Worm (Caenorhabditis elegans) whole organism, L4 larva: ENCODE data around the gene gos-28.

Experiments used
- D1046.2 ChIP-seq: fragments of 200-800 bp; sonication (Bioruptor generic); IDR thresholded peaks from 2 replicates; pipeline ENCODE4 v1.3.6; 2022; ENCODE audit warnings: missing genetic modification characterization, missing compliant biosample characterization
- F10B5.3 ChIP-seq: sonication (generic microtip); optimal IDR thresholded peaks from 2 replicates; lab custom pipeline; 2016; ENCODE audit warnings: mild to moderate bottlenecking, missing genetic modification characterization, missing compliant biosample characterization
- F37D6.2 ChIP-seq: sonication (generic microtip); optimal IDR thresholded peaks from 2 replicates; lab custom pipeline; 2016; ENCODE audit warnings: mild to moderate bottlenecking, missing genetic modification characterization, missing compliant biosample characterization
- R02D3.7 ChIP-seq: fragments of 150-350 bp; sonication (generic microtip); optimal IDR thresholded peaks from 3 replicates; lab custom pipeline; 2014; ENCODE audit warnings: missing biosample characterization, missing genetic modification characterization
- T26A8.4 ChIP-seq: fragments of 200-800 bp; sonication (Bioruptor generic); IDR thresholded peaks from 2 replicates; pipeline ENCODE4 v1.3.6; 2022; ENCODE audit warnings: missing genetic modification characterization, missing compliant biosample characterization
- Y105C5A.15 ChIP-seq: fragments of 200-800 bp; sonication (Bioruptor generic); IDR thresholded peaks from 2 replicates; pipeline ENCODE4 v1.3.6; 2022; ENCODE audit warnings: missing genetic modification characterization, missing compliant biosample characterization
- Y48G9A.11 ChIP-seq: fragments of 200-800 bp; sonication (Bioruptor generic); IDR thresholded peaks from 2 replicates; pipeline ENCODE4 v1.3.6; 2022; ENCODE audit warnings: missing genetic modification reagents, missing genetic modification characterization, missing compliant biosample characterization
- Y5F2A.4 ChIP-seq: fragments of 200-800 bp; sonication (Bioruptor generic); optimal IDR thresholded peaks from 2 replicates; lab custom pipeline; 2018; ENCODE audit warnings: mild to moderate bottlenecking, missing genetic modification characterization, missing compliant biosample characterization
- ZK546.5 ChIP-seq, 2 experiments: sonication (generic microtip); optimal IDR thresholded peaks; 2 replicates each; lab custom pipeline; 2017; ENCODE audit warnings: missing biosample characterization in 2 of 2, missing genetic modification characterization in 2 of 2
- ama-1 ChIP-seq: fragments of 150-350 bp; optimal IDR thresholded peaks from 2 replicates; lab custom pipeline; 2014; ENCODE audit warnings: inconsistent platforms, mixed read lengths
- ceh-20 ChIP-seq: fragments of 200-800 bp; sonication (Bioruptor generic); IDR thresholded peaks from 2 replicates; pipeline ENCODE4 v1.3.6; 2022; ENCODE audit warnings: missing genetic modification reagents, missing genetic modification characterization, missing compliant biosample characterization
- ceh-44 ChIP-seq: fragments of 200-800 bp; sonication (Bioruptor generic); IDR thresholded peaks from 2 replicates; pipeline ENCODE4 v1.3.6; 2022; ENCODE audit warnings: missing genetic modification reagents, missing genetic modification characterization, missing compliant biosample characterization
- ceh-62 ChIP-seq: sonication (generic microtip); optimal IDR thresholded peaks from 2 replicates; lab custom pipeline; 2017; ENCODE audit warnings: missing biosample characterization, missing genetic modification characterization
- ceh-82 ChIP-seq: sonication (generic microtip); optimal IDR thresholded peaks from 2 replicates; lab custom pipeline; 2017; ENCODE audit warnings: missing biosample characterization, missing genetic modification characterization
- cey-2 ChIP-seq: sonication (generic microtip); optimal IDR thresholded peaks from 3 replicates; lab custom pipeline; 2017; ENCODE audit warnings: missing genetic modification characterization, mild to moderate bottlenecking, missing compliant biosample characterization, antibody characterized with exemption, borderline replicate concordance; ENCODE audit not compliant: insufficient read depth
- ctbp-1 ChIP-seq: fragments of 200-800 bp; sonication (Bioruptor generic); IDR thresholded peaks from 2 replicates; pipeline ENCODE4 v1.3.6; 2022; ENCODE audit warnings: missing genetic modification reagents, missing genetic modification characterization, missing compliant biosample characterization
- daf-19 ChIP-seq: fragments of 200-800 bp; sonication (Bioruptor generic); conservative IDR thresholded peaks from 2 replicates; pipeline ENCODE4 v1.3.6; 2022; ENCODE audit warnings: missing genetic modification characterization, missing compliant biosample characterization
- daf-8 ChIP-seq: fragments of 200-800 bp; sonication (Bioruptor generic); IDR thresholded peaks from 2 replicates; pipeline ENCODE4 v1.3.6; 2022; ENCODE audit warnings: missing genetic modification characterization, missing compliant biosample characterization
- dmd-8 ChIP-seq: fragments of 200-800 bp; sonication (Bioruptor generic); IDR thresholded peaks from 2 replicates; pipeline ENCODE4 v1.3.6; 2022; ENCODE audit warnings: missing genetic modification characterization, missing compliant biosample characterization
- duxl-1 ChIP-seq: sonication (generic microtip); optimal IDR thresholded peaks from 2 replicates; lab custom pipeline; 2016; ENCODE audit warnings: mild to moderate bottlenecking, missing genetic modification characterization, moderate library complexity, missing compliant biosample characterization; ENCODE audit not compliant: poor library complexity
- egl-43 ChIP-seq: fragments of 200-800 bp; sonication (Bioruptor generic); IDR thresholded peaks from 2 replicates; pipeline ENCODE4 v1.3.6; 2022; ENCODE audit warnings: missing genetic modification reagents, missing genetic modification characterization, missing compliant biosample characterization
- fkh-10 ChIP-seq: fragments of 150-350 bp; optimal IDR thresholded peaks from 2 replicates; lab custom pipeline; 2014; ENCODE audit warnings: missing biosample characterization, missing genetic modification reagents, missing genetic modification characterization
- gei-8 ChIP-seq: fragments of 200-800 bp; sonication (Bioruptor generic); optimal IDR thresholded peaks from 2 replicates; lab custom pipeline; 2018; ENCODE audit warnings: mild to moderate bottlenecking, missing genetic modification characterization, missing compliant biosample characterization
- lin-13 ChIP-seq: fragments of 150-350 bp; optimal IDR thresholded peaks from 2 replicates; lab custom pipeline; 2014; ENCODE audit warnings: missing biosample characterization, missing genetic modification reagents, missing genetic modification characterization
- lin-15B ChIP-seq: fragments of 150-350 bp; sonication (generic microtip); optimal IDR thresholded peaks from 3 replicates; lab custom pipeline; 2014; ENCODE audit warnings: missing biosample characterization, missing genetic modification characterization
- lin-29 ChIP-seq: fragments of 200-800 bp; sonication (Bioruptor generic); IDR thresholded peaks from 2 replicates; pipeline ENCODE4 v1.3.6; 2022; ENCODE audit warnings: missing genetic modification reagents, missing genetic modification characterization, missing compliant biosample characterization
- lin-38 ChIP-seq: fragments of 200-800 bp; sonication (Bioruptor generic); IDR thresholded peaks from 2 replicates; pipeline ENCODE4 v1.3.6; 2022; ENCODE audit warnings: missing genetic modification reagents, missing genetic modification characterization, missing compliant biosample characterization
- lin-39 ChIP-seq: fragments of 150-350 bp; optimal IDR thresholded peaks from 2 replicates; lab custom pipeline; 2014; ENCODE audit warnings: missing biosample characterization, missing genetic modification reagents, missing genetic modification characterization
- madf-5 ChIP-seq, 2 experiments: fragments of 200-800 bp; sonication (Bioruptor generic); IDR thresholded peaks; 2 replicates each; pipeline ENCODE4 v1.3.6; 2022; ENCODE audit warnings: missing compliant biosample characterization in 2 of 2, missing genetic modification characterization in 2 of 2
- mdt-29 ChIP-seq: fragments of 200-800 bp; sonication (Bioruptor generic); IDR thresholded peaks from 2 replicates; pipeline ENCODE4 v1.3.6; 2022; ENCODE audit warnings: missing genetic modification reagents, missing genetic modification characterization, missing compliant biosample characterization
- mes-2 ChIP-seq: sonication (generic microtip); optimal IDR thresholded peaks from 2 replicates; lab custom pipeline; 2016; ENCODE audit warnings: missing genotype, mild to moderate bottlenecking, missing genetic modification characterization, missing compliant biosample characterization; ENCODE audit not compliant: poor library complexity, severe bottlenecking
- mxl-2 ChIP-seq: fragments of 200-800 bp; sonication (Bioruptor generic); conservative IDR thresholded peaks from 2 replicates; pipeline ENCODE4 v1.3.6; 2022; ENCODE audit warnings: missing genetic modification reagents, missing genetic modification characterization, missing compliant biosample characterization
- mxl-3 ChIP-seq: fragments of 200-800 bp; sonication (Bioruptor generic); optimal IDR thresholded peaks from 2 replicates; lab custom pipeline; 2018; ENCODE audit warnings: mild to moderate bottlenecking, missing genetic modification characterization, missing compliant biosample characterization
- nhr-11 ChIP-seq: fragments of 150-350 bp; optimal IDR thresholded peaks from 2 replicates; lab custom pipeline; 2014; ENCODE audit warnings: missing biosample characterization, missing genetic modification characterization
- nhr-111 ChIP-seq: fragments of 200-800 bp; sonication (Bioruptor generic); optimal IDR thresholded peaks from 2 replicates; lab custom pipeline; 2018; ENCODE audit warnings: mild to moderate bottlenecking, missing genetic modification characterization, missing compliant biosample characterization
- nhr-28 ChIP-seq: fragments of 150-350 bp; optimal IDR thresholded peaks from 2 replicates; lab custom pipeline; 2014; ENCODE audit warnings: missing biosample characterization, missing genetic modification characterization
- nhr-42 ChIP-seq: fragments of 200-800 bp; sonication (Bioruptor generic); IDR thresholded peaks from 2 replicates; pipeline ENCODE4 v1.3.6; 2022; ENCODE audit warnings: missing genetic modification characterization, missing compliant biosample characterization
- nhr-76 ChIP-seq: fragments of 150-350 bp; optimal IDR thresholded peaks from 2 replicates; lab custom pipeline; 2014; ENCODE audit warnings: missing biosample characterization, missing genetic modification characterization
- nhr-77 ChIP-seq: fragments of 150-350 bp; optimal IDR thresholded peaks from 2 replicates; lab custom pipeline; 2014; ENCODE audit warnings: missing biosample characterization, missing genetic modification characterization
- php-3 ChIP-seq: fragments of 200-800 bp; sonication (Bioruptor generic); IDR thresholded peaks from 2 replicates; pipeline ENCODE4 v1.3.6; 2022; ENCODE audit warnings: missing genetic modification reagents, missing genetic modification characterization, missing compliant biosample characterization
- pqm-1 ChIP-seq: sonication (generic microtip); optimal IDR thresholded peaks from 2 replicates; lab custom pipeline; 2017; ENCODE audit warnings: missing biosample characterization, missing genetic modification characterization
- rbr-2 ChIP-seq: sonication (generic microtip); optimal IDR thresholded peaks from 2 replicates; lab custom pipeline; 2016; ENCODE audit warnings: missing genotype, missing genetic modification characterization, missing compliant biosample characterization
- sdz-12 ChIP-seq: fragments of 200-800 bp; sonication (Bioruptor generic); optimal IDR thresholded peaks from 2 replicates; lab custom pipeline; 2018; ENCODE audit warnings: mild to moderate bottlenecking, missing genetic modification characterization, missing compliant biosample characterization
- set-16 ChIP-seq: fragments of 200-800 bp; sonication (Bioruptor generic); IDR thresholded peaks from 2 replicates; pipeline ENCODE4 v1.3.6; 2022; ENCODE audit warnings: missing genetic modification reagents, missing genetic modification characterization, missing compliant biosample characterization
- skn-1 ChIP-seq: fragments of 150-350 bp; optimal IDR thresholded peaks from 2 replicates; lab custom pipeline; 2014; ENCODE audit warnings: missing biosample characterization, missing genetic modification characterization
- snpc-4 ChIP-seq: fragments of 150-350 bp; optimal IDR thresholded peaks from 2 replicates; lab custom pipeline; 2014; ENCODE audit warnings: missing biosample characterization, missing genetic modification characterization
- spr-1 ChIP-seq: sonication (generic microtip); optimal IDR thresholded peaks from 2 replicates; lab custom pipeline; 2016; ENCODE audit warnings: mild to moderate bottlenecking, missing genetic modification characterization, missing compliant biosample characterization
- tag-97 ChIP-seq: fragments of 200-800 bp; sonication (Bioruptor generic); IDR thresholded peaks from 2 replicates; pipeline ENCODE4 v1.3.6; 2022; ENCODE audit warnings: missing genetic modification characterization, missing compliant biosample characterization
- zfp-2 ChIP-seq: sonication (generic microtip); optimal IDR thresholded peaks from 2 replicates; lab custom pipeline; 2016; ENCODE audit warnings: mild to moderate bottlenecking, missing genetic modification characterization, missing compliant biosample characterization
- zfp-3 ChIP-seq: fragments of 200-800 bp; sonication (Bioruptor generic); conservative IDR thresholded peaks from 2 replicates; pipeline ENCODE4 v1.3.6; 2022; ENCODE audit warnings: missing genetic modification reagents, missing genetic modification characterization, missing compliant biosample characterization
- zip-11 ChIP-seq: fragments of 200-800 bp; sonication (Bioruptor generic); IDR thresholded peaks from 2 replicates; pipeline ENCODE4 v1.3.6; 2022; ENCODE audit warnings: missing genetic modification characterization, missing compliant biosample characterization
- ztf-7 ChIP-seq: fragments of 150-350 bp; optimal IDR thresholded peaks from 2 replicates; lab custom pipeline; 2014; ENCODE audit warnings: missing biosample characterization, missing genetic modification characterization

gos-28 gene

DNA sequence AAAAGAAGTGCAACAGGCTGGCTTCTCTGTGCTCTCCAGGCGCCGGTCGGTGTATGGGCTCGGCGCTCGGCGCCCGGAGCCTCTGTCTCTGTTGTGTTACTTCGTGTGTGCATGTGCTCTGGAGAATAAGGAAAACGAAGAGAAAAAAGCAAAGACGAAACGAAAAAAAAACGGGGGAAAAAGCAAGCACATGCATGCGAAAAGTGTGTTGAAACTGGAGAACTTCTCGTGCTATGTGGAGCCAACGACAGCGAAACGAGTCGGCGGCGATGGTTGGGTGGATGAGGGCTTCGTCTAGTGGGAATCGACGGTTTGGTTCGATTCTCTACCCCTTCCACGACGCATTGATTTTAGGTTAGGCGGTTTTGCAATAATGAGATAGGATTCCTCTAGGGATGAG, 38.4 kb upstream of the gos-28 start (continued):
- TF ChIP-seq ceh-82 (tag; lab: Kevin White, UChicago) (no peak), ztf-7 (tag; lab: Kevin White, UChicago) (no peak), mxl-2 (GFP tag; lab: Robert Waterston, UW) (0 out of 2 replicates have a peak, but pooled peaks have one; percentile 66), T26A8.4 (no peak), spr-1 (tag; lab: Kevin White, UChicago) (peak; percentile 5), duxl-1 (tag; lab: Kevin White, UChicago) (peak; percentile 13), set-16 (GFP tag; lab: Robert Waterston, UW) (peak; percentile 60), R02D3.7 (tag; lab: Kevin White, UChicago) (no peak), F10B5.3 (tag; lab: Kevin White, UChicago) (no peak), F37D6.2 (no peak), ctbp-1 (peak; percentile 64; the same call in 1 of the 2 replicates), ZK546.5 (tag; optimal IDR thresholded peaks at IDR 0.05; lab: Kevin White, UChicago) (no peak), mdt-29 (0 out of 2 replicates have a peak, but pooled peaks have one; percentile 35), zip-11 (no peak), nhr-77 (tag; lab: Kevin White, UChicago) (no peak), gei-8 (GFP tag; lab: Kevin White, UChicago) (no peak), cey-2 (no peak), tag-97 (GFP tag; lab: Robert Waterston, UW) (no peak), ceh-62 (no peak), skn-1 (tag; lab: Kevin White, UChicago) (no peak), nhr-28 (tag; lab: Kevin White, UChicago) (peak; percentile 44), daf-19 (GFP tag; lab: Robert Waterston, UW) (no peak), lin-13 (GFP tag; lab: Kevin White, UChicago) (no peak), ceh-44 (GFP tag; lab: Robert Waterston, UW) (no peak), nhr-76 (tag; lab: Kevin White, UChicago) (no peak), daf-8 (no peak), zfp-3 (0 out of 2 replicates have a peak, but pooled peaks have one; percentile 17), mes-2 (tag; lab: Kevin White, UChicago) (no peak), snpc-4 (tag; lab: Kevin White, UChicago) (no peak), sdz-12 (no peak), Y5F2A.4 (GFP tag; lab: Kevin White, UChicago) (peak; percentile 14), mxl-3 (GFP tag; lab: Kevin White, UChicago) (peak; percentile 59), lin-38 (peak; percentile 65), egl-43 (GFP tag; lab: Robert Waterston, UW) (peak; percentile 79), rbr-2 (tag; lab: Kevin White, UChicago) (peak; percentile 65), nhr-42 (no peak), nhr-11 (tag; lab: Kevin White, UChicago) (peak; percentile 23), ama-1 (lab: Kevin White, UChicago) (no peak), pqm-1 (tag; lab: Kevin White, UChicago) (peak; percentile 24), madf-5 (GFP tag; IDR thresholded peaks at IDR 0.05; lab: Robert Waterston, UW) (0 out of 4 replicates have a peak, but pooled peaks of 1 of the 2 experiments have one; percentile 41), zfp-2 (no peak), lin-39 (tag; lab: Kevin White, UChicago) (no peak), lin-29 (GFP tag; lab: Robert Waterston, UW) (no peak), php-3 (GFP tag; lab: Robert Waterston, UW) (no peak), ceh-20 (GFP tag; lab: Robert Waterston, UW) (0 out of 2 replicates have a peak, but pooled peaks have one; percentile 31), D1046.2 (GFP tag; lab: Robert Waterston, UW) (no peak), dmd-8 (0 out of 2 replicates have a peak, but pooled peaks have one; percentile 15), fkh-10 (GFP tag; lab: Kevin White, UChicago) (no peak), Y105C5A.15 (GFP tag; lab: Robert Waterston, UW) (0 out of 2 replicates have a peak, but pooled peaks have one; percentile 68), lin-15B (tag; lab: Kevin White, UChicago) (no peak), Y48G9A.11 (GFP tag; lab: Robert Waterston, UW) (peak; percentile 58; the same call in 1 of the 2 replicates), nhr-111 (GFP tag; lab: Kevin White, UChicago) (no peak)
